Fruit fly (Drosophila melanogaster) whole organism, embryonic: ENCODE measurements around the gene CG31021.

Experiments
- Ada2b ChIP-seq: fragments of 200-800 bp; sonication (Bioruptor generic); IDR thresholded peaks from 2 replicates; pipeline ENCODE4 v1.3.6; 2022; ENCODE audit warnings: missing biosample characterization, missing genetic modification characterization
- Awh ChIP-seq: fragments of 200-800 bp; sonication (Bioruptor generic); IDR thresholded peaks from 2 replicates; pipeline ENCODE4, ENCODE4 v1.3.6; 2022; ENCODE audit warnings: missing biosample characterization, missing genetic modification characterization
- CG11085 ChIP-seq: fragments of 200-800 bp; sonication (Bioruptor generic); IDR thresholded peaks from 2 replicates; pipeline ENCODE4 v1.3.6; 2022; ENCODE audit warnings: missing biosample characterization, missing genetic modification characterization
- CG12104 ChIP-seq: fragments of 200-800 bp; sonication (Bioruptor generic); optimal IDR thresholded peaks from 3 replicates; lab custom pipeline; 2016; ENCODE audit warnings: missing biosample characterization, missing genetic modification characterization
- CG12155 ChIP-seq: fragments of 200-800 bp; sonication (Bioruptor generic); optimal IDR thresholded peaks from 3 replicates; lab custom pipeline; 2016; ENCODE audit warnings: missing biosample characterization, missing genetic modification characterization
- CG12744 ChIP-seq: fragments of 200-800 bp; sonication (Bioruptor generic); optimal IDR thresholded peaks from 2 replicates; lab custom pipeline; 2016; ENCODE audit warnings: missing biosample characterization, missing genetic modification characterization
- CG14667 ChIP-seq: fragments of 200-800 bp; sonication (Bioruptor generic); IDR thresholded peaks from 2 replicates; pipeline ENCODE4 v1.3.6; 2022; ENCODE audit warnings: missing biosample characterization, missing genetic modification characterization
- CG15514 ChIP-seq: fragments of 200-800 bp; sonication (Bioruptor generic); optimal IDR thresholded peaks from 3 replicates; lab custom pipeline; 2017; ENCODE audit warnings: missing biosample characterization, missing genetic modification characterization, mild to moderate bottlenecking, moderate library complexity, missing genetic modification reagents
- CG15601 ChIP-seq: fragments of 200-800 bp; sonication (Bioruptor generic); optimal IDR thresholded peaks from 3 replicates; lab custom pipeline; 2019; ENCODE audit warnings: missing biosample characterization, mild to moderate bottlenecking, missing genetic modification characterization, moderate library complexity
- CG15696 ChIP-seq: fragments of 200-800 bp; sonication (Bioruptor generic); optimal IDR thresholded peaks from 2 replicates; lab custom pipeline; 2019; ENCODE audit warnings: missing biosample characterization, mild to moderate bottlenecking, missing genetic modification characterization, moderate library complexity
- CG17361 ChIP-seq: fragments of 200-800 bp; sonication (Bioruptor generic); IDR thresholded peaks from 3 replicates; pipeline ENCODE4 v1.3.6; 2022; ENCODE audit warnings: missing biosample characterization, missing genetic modification characterization
- CG17612 ChIP-seq: fragments of 200-800 bp; sonication (Bioruptor generic); IDR thresholded peaks from 2 replicates; pipeline ENCODE4 v1.3.6; 2022; ENCODE audit warnings: missing biosample characterization, missing genetic modification characterization
- CG17802 ChIP-seq: fragments of 200-800 bp; sonication (Bioruptor generic); optimal IDR thresholded peaks from 2 replicates; lab custom pipeline; 2018; ENCODE audit warnings: missing biosample characterization, mild to moderate bottlenecking, missing genetic modification characterization, moderate library complexity
- CG18262 ChIP-seq: fragments of 200-800 bp; optimal IDR thresholded peaks from 3 replicates; lab custom pipeline; 2019; ENCODE audit warnings: missing biosample characterization, mild to moderate bottlenecking, missing genetic modification characterization, moderate library complexity
- CG32772 ChIP-seq: fragments of 200-800 bp; sonication (Bioruptor generic); IDR thresholded peaks from 2 replicates; pipeline ENCODE4 v1.3.6; 2022; ENCODE audit warnings: missing biosample characterization, missing genetic modification characterization
- CG4404 ChIP-seq: fragments of 200-800 bp; sonication (Bioruptor generic); IDR thresholded peaks from 2 replicates; pipeline ENCODE4 v1.3.6; 2022; ENCODE audit warnings: missing biosample characterization, missing genetic modification characterization
- CG7839 ChIP-seq: fragments of 200-800 bp; sonication (Bioruptor generic); optimal IDR thresholded peaks from 3 replicates; lab custom pipeline; 2018; ENCODE audit warnings: missing biosample characterization, mild to moderate bottlenecking, missing genetic modification characterization, moderate library complexity
- Dbx ChIP-seq: fragments of 200-800 bp; sonication (Bioruptor generic); IDR thresholded peaks from 3 replicates; pipeline ENCODE4 v1.3.6; 2022; ENCODE audit warnings: missing biosample characterization, missing genetic modification characterization
- Dfd ChIP-seq, 2 experiments: fragments of >200 bp; optimal IDR thresholded peaks; 2 replicates each; lab custom pipeline; 2017; ENCODE audit warnings: missing biosample characterization in 2 of 2, missing genetic modification characterization in 2 of 2
- Hr39 ChIP-seq: fragments of >200 bp; optimal IDR thresholded peaks from 2 replicates; lab custom pipeline; 2017
- Mad ChIP-seq: fragments of 200-800 bp; sonication (Bioruptor generic); optimal IDR thresholded peaks from 2 replicates; lab custom pipeline; 2016; ENCODE audit warnings: missing biosample characterization, missing genetic modification characterization
- Mes4 ChIP-seq: fragments of 200-800 bp; sonication (Bioruptor generic); optimal IDR thresholded peaks from 2 replicates; lab custom pipeline; 2016; ENCODE audit warnings: missing biosample characterization, missing genetic modification characterization
- Nf-YA ChIP-seq: fragments of 200-800 bp; sonication (Bioruptor generic); IDR thresholded peaks from 2 replicates; pipeline ENCODE4 v1.3.6; 2022; ENCODE audit warnings: missing biosample characterization, missing genetic modification characterization
- Opbp ChIP-seq: fragments of 200-800 bp; sonication (Bioruptor generic); IDR thresholded peaks from 3 replicates; pipeline ENCODE4 v1.3.6; 2022; ENCODE audit warnings: missing biosample characterization, missing genetic modification characterization; ENCODE audit not compliant: partially characterized antibody
- Scr ChIP-seq: fragments of 200-800 bp; sonication (Bioruptor generic); IDR thresholded peaks from 2 replicates; pipeline ENCODE4 v1.3.6; 2022; ENCODE audit warnings: missing biosample characterization, missing genetic modification characterization; ENCODE audit not compliant: partially characterized antibody
- al ChIP-seq: fragments of 200-800 bp; sonication (Bioruptor generic); IDR thresholded peaks from 2 replicates; pipeline ENCODE4 v1.3.6; 2022; ENCODE audit warnings: missing biosample characterization, missing genetic modification characterization
- bab2 ChIP-seq: fragments of 200-800 bp; sonication (Bioruptor generic); optimal IDR thresholded peaks from 2 replicates; lab custom pipeline; 2016; ENCODE audit warnings: missing biosample characterization, missing genetic modification characterization
- bsh ChIP-seq, 2 experiments: fragments of 200-800 bp; sonication (Bioruptor generic); optimal IDR thresholded peaks; 2 replicates each; lab custom pipeline; 2017 to 2018; ENCODE audit warnings: mild to moderate bottlenecking in 2 of 2, missing biosample characterization in 2 of 2, missing genetic modification characterization in 2 of 2, moderate library complexity in 1 of 2
- cato ChIP-seq: fragments of 200-800 bp; sonication (Bioruptor generic); optimal IDR thresholded peaks from 2 replicates; lab custom pipeline; 2016; ENCODE audit warnings: missing biosample characterization, missing genetic modification characterization, borderline replicate concordance
- cg ChIP-seq: fragments of 200-800 bp; sonication (Bioruptor generic); optimal IDR thresholded peaks from 3 replicates; lab custom pipeline; 2019; ENCODE audit warnings: missing biosample characterization, mild to moderate bottlenecking, missing genetic modification characterization, moderate library complexity
- ci ChIP-seq: fragments of 200-800 bp; sonication (Bioruptor generic); IDR thresholded peaks from 3 replicates; pipeline ENCODE4 v1.3.6; 2022; ENCODE audit warnings: missing biosample characterization, missing genetic modification characterization
- danr ChIP-seq: fragments of 200-800 bp; sonication (Bioruptor generic); IDR thresholded peaks from 2 replicates; pipeline ENCODE4 v1.3.6; 2022; ENCODE audit warnings: missing biosample characterization, missing genetic modification characterization
- esg ChIP-seq: fragments of 200-800 bp; sonication (Bioruptor generic); conservative IDR thresholded peaks from 2 replicates; pipeline ENCODE4 v1.3.6; 2022; ENCODE audit warnings: missing biosample characterization, missing genetic modification characterization
- gt ChIP-seq: fragments of 200-800 bp; sonication (Bioruptor generic); IDR thresholded peaks from 2 replicates; pipeline ENCODE4 v1.3.6; 2022; ENCODE audit warnings: missing biosample characterization, missing genetic modification characterization
- insv ChIP-seq, 2 experiments: fragments of 200-800 bp; sonication (Bioruptor generic); optimal IDR thresholded peaks; 3 replicates each; lab custom pipeline; 2016 to 2018; ENCODE audit warnings: missing biosample characterization in 2 of 2, missing genetic modification characterization in 2 of 2
- jigr1 ChIP-seq: fragments of 200-800 bp; sonication (Bioruptor generic); IDR thresholded peaks from 3 replicates; pipeline ENCODE4 v1.3.6; 2022; ENCODE audit warnings: missing biosample characterization, missing genetic modification characterization
- ken ChIP-seq: fragments of 200-800 bp; sonication (Bioruptor generic); IDR thresholded peaks from 3 replicates; pipeline ENCODE4 v1.3.6; 2022; ENCODE audit warnings: missing biosample characterization, missing genetic modification characterization
- klu ChIP-seq: fragments of 200-800 bp; sonication (Bioruptor generic); IDR thresholded peaks from 2 replicates; pipeline ENCODE4 v1.3.6; 2022; ENCODE audit warnings: missing biosample characterization, missing genetic modification characterization
- lola ChIP-seq, 3 experiments: fragments of >200 bp in 2 of 3; fragments of 200-800 bp in 1 of 3; sonication (Bioruptor generic) in 1 of 3; optimal IDR thresholded peaks; 2 replicates each; lab custom pipeline; 2017 to 2019; ENCODE audit warnings: missing biosample characterization in 3 of 3, missing genetic modification characterization in 3 of 3, mild to moderate bottlenecking in 1 of 3, moderate library complexity in 1 of 3
- lov ChIP-seq, 2 experiments: fragments of 200-800 bp in 1 of 2; fragments of >200 bp in 1 of 2; sonication (Bioruptor generic) in 1 of 2; IDR thresholded peaks in 1 of 2; optimal IDR thresholded peaks in 1 of 2; 2 replicates in 1 of 2; 3 replicates in 1 of 2; pipeline versions ENCODE4 v1.3.6 to Lab custom; 2017 to 2022; ENCODE audit warnings: missing biosample characterization in 1 of 2, missing genetic modification characterization in 1 of 2
- onecut ChIP-seq: fragments of 200-800 bp; sonication (Bioruptor generic); IDR thresholded peaks from 2 replicates; pipeline ENCODE4 v1.3.6; 2022; ENCODE audit warnings: missing biosample characterization, missing genetic modification characterization
- p53 ChIP-seq: fragments of 200-800 bp; sonication (Bioruptor generic); optimal IDR thresholded peaks from 2 replicates; lab custom pipeline; 2016; ENCODE audit warnings: missing biosample characterization, missing genetic modification characterization
- ranshi ChIP-seq: fragments of 200-800 bp; sonication (Bioruptor generic); IDR thresholded peaks from 2 replicates; pipeline ENCODE4 v1.3.6; 2022; ENCODE audit warnings: missing biosample characterization, missing genetic modification characterization
- sens ChIP-seq: fragments of 200-800 bp; sonication (Bioruptor generic); peaks from one replicate; lab custom pipeline; 2016; ENCODE audit warnings: missing biosample characterization, missing genetic modification characterization
- sima ChIP-seq: fragments of 200-800 bp; sonication (Bioruptor generic); optimal IDR thresholded peaks from 2 replicates; lab custom pipeline; 2016; ENCODE audit warnings: missing biosample characterization, missing genetic modification characterization
- usp ChIP-seq: fragments of >200 bp; optimal IDR thresholded peaks from 2 replicates; lab custom pipeline; 2017; ENCODE audit warnings: missing biosample characterization, missing genetic modification characterization
- wdn ChIP-seq: fragments of 200-800 bp; sonication (Bioruptor generic); IDR thresholded peaks from 2 replicates; pipeline ENCODE4 v1.3.6; 2022; ENCODE audit warnings: missing biosample characterization, missing genetic modification characterization
- zen2 ChIP-seq: fragments of 200-800 bp; sonication (Bioruptor generic); IDR thresholded peaks from 3 replicates; pipeline ENCODE4 v1.3.6; 2022; ENCODE audit warnings: missing biosample characterization, missing genetic modification characterization; ENCODE audit not compliant: partially characterized antibody
- zfh2 ChIP-seq: fragments of 200-800 bp; sonication (Bioruptor generic); optimal IDR thresholded peaks from 2 replicates; lab custom pipeline; 2016; ENCODE audit warnings: missing biosample characterization, missing genetic modification characterization

The CG31021 gene

DNA sequence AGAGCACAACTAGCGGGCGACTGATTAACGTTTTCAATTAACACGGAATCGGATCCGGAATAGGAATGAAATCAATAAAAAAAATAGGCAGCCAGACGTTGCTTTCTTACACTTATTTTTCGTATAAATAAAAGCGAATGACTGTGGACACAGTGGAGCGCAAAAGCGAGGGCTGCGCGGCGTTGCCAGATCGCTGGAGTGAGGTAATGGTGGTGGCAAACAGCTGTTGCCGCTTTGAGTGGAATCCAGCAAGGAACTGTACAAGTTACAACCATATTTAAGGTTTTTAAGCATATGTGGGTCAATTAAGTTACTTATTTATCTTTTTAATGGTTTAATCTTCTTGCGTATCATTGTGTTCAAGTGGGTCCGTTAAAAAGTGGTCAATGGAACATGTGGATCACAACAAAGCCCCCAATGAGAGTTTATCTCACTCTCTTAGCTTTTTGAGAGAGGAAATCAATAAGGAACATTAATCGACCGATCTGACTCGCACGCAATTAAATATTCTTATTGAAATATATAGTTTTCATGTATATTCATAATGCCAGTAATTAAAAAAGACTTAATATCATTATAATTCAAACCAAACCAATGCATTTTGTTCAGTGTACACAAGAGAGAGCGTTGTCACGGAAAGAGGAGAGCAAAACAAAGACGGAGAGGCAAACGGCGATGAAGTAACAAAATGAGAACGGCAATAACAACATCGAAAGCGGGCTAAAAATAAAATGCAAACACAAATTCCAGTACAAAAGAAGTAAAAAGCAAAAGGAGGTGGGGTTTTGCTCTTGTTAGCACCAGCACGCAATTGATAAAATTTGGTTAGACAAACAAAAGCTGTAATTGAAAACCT is 1.6 kb upstream of the CG31021 start (continued):
- TF ChIP-seq Mad (GFP tag; lab: Kevin White, UChicago) (peak; percentile 88), CG11085 (peak; percentile 84), Mes4 (GFP tag; lab: Kevin White, UChicago) (peak; percentile 86), esg (GFP tag; lab: Robert Waterston, UW) (peak; percentile 88), Dbx (GFP tag; lab: Robert Waterston, UW) (peak; percentile 92), zen2 (GFP tag; lab: Robert Waterston, UW) (no peak), CG14667 (GFP tag; lab: Robert Waterston, UW) (peak; percentile 84), cg (no peak), onecut (GFP tag; lab: Robert Waterston, UW) (peak; percentile 92), sima (GFP tag; lab: Kevin White, UChicago) (peak; percentile 40), Opbp (GFP tag; lab: Robert Waterston, UW) (no peak), sens (GFP tag; lab: Kevin White, UChicago) (peak; percentile 98), bsh (GFP tag; optimal IDR thresholded peaks at IDR 0.05; lab: Kevin White, UChicago) (peak; percentile 16 to 92), ken (GFP tag; lab: Robert Waterston, UW) (peak; percentile 90), al (GFP tag; lab: Robert Waterston, UW) (peak; percentile 85), Hr39 (lab: Kevin White, UChicago) (no peak), gt (peak; percentile 57; the same call in 1 of the 2 replicates), Scr (GFP tag; lab: Robert Waterston, UW) (0 out of 2 replicates have a peak, but pooled peaks have one; percentile 29), p53 (GFP tag; lab: Kevin White, UChicago) (peak; percentile 66), CG12155 (GFP tag; lab: Kevin White, UChicago) (peak; percentile 83), CG15514 (peak; percentile 82), danr (GFP tag; lab: Robert Waterston, UW) (peak; percentile 80), klu (GFP tag; lab: Robert Waterston, UW) (peak; percentile 82), jigr1 (GFP tag; lab: Robert Waterston, UW) (0 out of 3 replicates have a peak, but pooled peaks have one; percentile 29), insv (GFP tag; optimal IDR thresholded peaks at IDR 0.05; lab: Kevin White, UChicago) (peak in 1 of 2 experiments; percentile 21), lov (optimal IDR thresholded peaks at IDR 0.05; lab: Kevin White, UChicago) (no peak), lov (GFP tag; IDR thresholded peaks at IDR 0.05; lab: Robert Waterston, UW) (peak; percentile 96), cato (GFP tag; lab: Kevin White, UChicago) (peak; percentile 86), wdn (peak; percentile 87), CG17802 (tag; lab: Kevin White, UChicago) (peak; percentile 71), ci (GFP tag; lab: Robert Waterston, UW) (peak; percentile 98), ranshi (GFP tag; lab: Robert Waterston, UW) (peak; percentile 93), CG15601 (tag; lab: Kevin White, UChicago) (peak; percentile 82), Nf-YA (GFP tag; lab: Robert Waterston, UW) (peak; percentile 90), CG15696 (tag; lab: Kevin White, UChicago) (peak; percentile 74), zfh2 (GFP tag; lab: Kevin White, UChicago) (peak; percentile 82), CG32772 (GFP tag; lab: Robert Waterston, UW) (peak; percentile 92), CG4404 (peak; percentile 51), CG17361 (GFP tag; lab: Robert Waterston, UW) (peak; percentile 89), CG12104 (GFP tag; lab: Kevin White, UChicago) (peak; percentile 92), lola (GFP tag; optimal IDR thresholded peaks at IDR 0.05; lab: Kevin White, UChicago) (peak in 1 of 3 experiments; percentile 83), bab2 (peak; percentile 58), Dfd (GFP tag; optimal IDR thresholded peaks at IDR 0.05; lab: Kevin White, UChicago) (no peak), usp (GFP tag; lab: Kevin White, UChicago) (no peak), Awh (GFP tag; lab: Robert Waterston, UW) (peak; percentile 97), CG7839 (tag; lab: Kevin White, UChicago) (peak; percentile 95), CG18262 (tag; lab: Kevin White, UChicago) (peak; percentile 93), Ada2b (GFP tag; lab: Robert Waterston, UW) (peak; percentile 93), CG17612 (GFP tag; lab: Robert Waterston, UW) (peak; percentile 83), CG12744 (GFP tag; lab: Kevin White, UChicago) (peak; percentile 89)
